Worm (Caenorhabditis elegans) whole organism, L1 larva: Measurements from ENCODE around the gene srp-6.

Source experiments
- C04F5.9 ChIP-seq: sonication (generic microtip); optimal IDR thresholded peaks from 2 replicates; lab custom pipeline; 2016; ENCODE audit warnings: missing genetic modification characterization, missing compliant biosample characterization
- C16A3.4 ChIP-seq: fragments of 150-350 bp; optimal IDR thresholded peaks from 2 replicates; lab custom pipeline; 2014; ENCODE audit warnings: missing biosample characterization, missing genetic modification characterization
- C34B4.2 ChIP-seq: sonication (generic microtip); optimal IDR thresholded peaks from 2 replicates; lab custom pipeline; 2017; ENCODE audit warnings: mild to moderate bottlenecking, missing genetic modification characterization, missing compliant biosample characterization
- F16B12.6 ChIP-seq: fragments of 150-350 bp; optimal IDR thresholded peaks from 2 replicates; lab custom pipeline; 2014; ENCODE audit warnings: missing biosample characterization, missing genetic modification characterization
- Y116A8C.19 ChIP-seq: sonication (generic microtip); optimal IDR thresholded peaks from 2 replicates; lab custom pipeline; 2016; ENCODE audit warnings: missing compliant biosample characterization, missing genetic modification characterization, borderline replicate concordance
- aha-1 ChIP-seq: fragments of 150-350 bp; optimal IDR thresholded peaks from 2 replicates; lab custom pipeline; 2014; ENCODE audit warnings: missing biosample characterization, missing genetic modification characterization
- alr-1 ChIP-seq: fragments of 200-800 bp; sonication (Bioruptor generic); optimal IDR thresholded peaks from 2 replicates; lab custom pipeline; 2018; ENCODE audit warnings: borderline replicate concordance, mild to moderate bottlenecking, missing genetic modification characterization, missing compliant biosample characterization
- ama-1 ChIP-seq: fragments of 150-350 bp; optimal IDR thresholded peaks from 2 replicates; lab custom pipeline; 2014
- blmp-1 ChIP-seq: fragments of 150-350 bp; optimal IDR thresholded peaks from 2 replicates; lab custom pipeline; 2014; ENCODE audit warnings: missing biosample characterization, missing genetic modification characterization
- ceh-63 ChIP-seq: fragments of 200-800 bp; sonication (Bioruptor generic); optimal IDR thresholded peaks from 2 replicates; lab custom pipeline; 2018; ENCODE audit warnings: mild to moderate bottlenecking, missing genetic modification characterization, missing compliant biosample characterization
- efl-1 ChIP-seq, 4 experiments: fragments of 150-350 bp; optimal IDR thresholded peaks in 3 of 4; peaks in 1 of 4; 1 replicate in 1 of 4; 2 replicates in 3 of 4; lab custom pipeline; 2014; ENCODE audit warnings: missing biosample characterization in 2 of 4, missing genetic modification characterization in 2 of 4, missing genetic modification reagents in 2 of 4
- efl-3 ChIP-seq: fragments of 200-800 bp; sonication (Bioruptor generic); optimal IDR thresholded peaks from 2 replicates; lab custom pipeline; 2018; ENCODE audit warnings: mild to moderate bottlenecking, missing genetic modification characterization, missing compliant biosample characterization
- egl-27 ChIP-seq, 2 experiments: fragments of 150-350 bp in 1 of 2; sonication (generic microtip); optimal IDR thresholded peaks; 3 replicates each; lab custom pipeline; 2017 to 2018; ENCODE audit warnings: missing biosample characterization in 2 of 2, missing genetic modification characterization in 2 of 2, missing genetic modification reagents in 2 of 2
- elt-2 ChIP-seq: sonication (generic microtip); optimal IDR thresholded peaks from 2 replicates; lab custom pipeline; 2016; ENCODE audit warnings: missing genetic modification characterization, mild to moderate bottlenecking, inconsistent platforms, missing compliant biosample characterization, missing genetic modification reagents
- fkh-10 ChIP-seq: sonication (generic microtip); optimal IDR thresholded peaks from 2 replicates; lab custom pipeline; 2017; ENCODE audit warnings: missing biosample characterization, missing genetic modification reagents, missing genetic modification characterization
- fkh-4 ChIP-seq: sonication (generic microtip); optimal IDR thresholded peaks from 2 replicates; lab custom pipeline; 2016; ENCODE audit warnings: missing compliant biosample characterization, missing genetic modification characterization, borderline replicate concordance
- fkh-8 ChIP-seq: sonication (generic microtip); optimal IDR thresholded peaks from 2 replicates; lab custom pipeline; 2016; ENCODE audit warnings: mild to moderate bottlenecking, missing genetic modification characterization, missing compliant biosample characterization
- fos-1 ChIP-seq: fragments of 150-350 bp; optimal IDR thresholded peaks from 2 replicates; lab custom pipeline; 2014; ENCODE audit warnings: missing biosample characterization, missing genetic modification characterization
- irx-1 ChIP-seq: sonication (generic microtip); optimal IDR thresholded peaks from 2 replicates; lab custom pipeline; 2016; ENCODE audit warnings: missing genetic modification characterization, missing compliant biosample characterization
- lin-14 ChIP-seq: fragments of 200-800 bp; sonication (Bioruptor generic); optimal IDR thresholded peaks from 2 replicates; lab custom pipeline; 2018; ENCODE audit warnings: mild to moderate bottlenecking, missing genetic modification characterization, moderate library complexity, missing compliant biosample characterization
- lin-15B ChIP-seq: fragments of 150-350 bp; sonication (generic microtip); optimal IDR thresholded peaks from 3 replicates; lab custom pipeline; 2014; ENCODE audit warnings: missing biosample characterization, missing genetic modification characterization
- mdl-1 ChIP-seq, 2 experiments: fragments of 150-350 bp; optimal IDR thresholded peaks; 2 replicates each; lab custom pipeline; 2014 to 2017; ENCODE audit warnings: missing biosample characterization in 2 of 2, missing genetic modification characterization in 2 of 2, inconsistent platforms in 1 of 2
- mep-1 ChIP-seq: fragments of 150-350 bp; optimal IDR thresholded peaks from 2 replicates; lab custom pipeline; 2014; ENCODE audit warnings: missing biosample characterization, missing genetic modification characterization
- nhr-12 ChIP-seq: sonication (generic microtip); optimal IDR thresholded peaks from 2 replicates; lab custom pipeline; 2017; ENCODE audit warnings: missing biosample characterization, missing genetic modification characterization
- nhr-28 ChIP-seq: fragments of 150-350 bp; optimal IDR thresholded peaks from 2 replicates; lab custom pipeline; 2014; ENCODE audit warnings: missing biosample characterization, missing genetic modification characterization
- nhr-47 ChIP-seq: sonication (generic microtip); optimal IDR thresholded peaks from 2 replicates; lab custom pipeline; 2016; ENCODE audit warnings: mild to moderate bottlenecking, missing genetic modification characterization, moderate library complexity, missing compliant biosample characterization
- nhr-76 ChIP-seq: sonication (generic microtip); optimal IDR thresholded peaks from 2 replicates; lab custom pipeline; 2017; ENCODE audit warnings: missing biosample characterization, missing genetic modification characterization
- nhr-84 ChIP-seq: sonication (generic microtip); optimal IDR thresholded peaks from 2 replicates; lab custom pipeline; 2017; ENCODE audit warnings: missing biosample characterization, missing genetic modification characterization
- nhr-85 ChIP-seq: sonication (generic microtip); peaks from one replicate; lab custom pipeline; 2016; ENCODE audit warnings: missing genetic modification characterization, inconsistent platforms, missing compliant biosample characterization
- snpc-4 ChIP-seq: fragments of 150-350 bp; optimal IDR thresholded peaks from 2 replicates; lab custom pipeline; 2014; ENCODE audit warnings: missing biosample characterization, missing genetic modification characterization
- sox-4 ChIP-seq: sonication (generic microtip); optimal IDR thresholded peaks from 2 replicates; lab custom pipeline; 2016; ENCODE audit warnings: missing genetic modification characterization, missing compliant biosample characterization
- sptf-1 ChIP-seq: fragments of 150-350 bp; optimal IDR thresholded peaks from 2 replicates; lab custom pipeline; 2014; ENCODE audit warnings: missing biosample characterization, missing genetic modification characterization
- swsn-7 ChIP-seq: sonication (generic microtip); optimal IDR thresholded peaks from 2 replicates; lab custom pipeline; 2016; ENCODE audit warnings: missing genetic modification characterization, missing compliant biosample characterization
- unc-62 ChIP-seq: fragments of 150-350 bp; optimal IDR thresholded peaks from 2 replicates; lab custom pipeline; 2014; ENCODE audit warnings: missing biosample characterization, missing genetic modification reagents, missing genetic modification characterization
- vab-15 ChIP-seq: sonication (generic microtip); optimal IDR thresholded peaks from 2 replicates; lab custom pipeline; 2017; ENCODE audit warnings: missing genotype, mild to moderate bottlenecking, missing genetic modification characterization, missing compliant biosample characterization
- zag-1 ChIP-seq: fragments of 150-350 bp; optimal IDR thresholded peaks from 2 replicates; lab custom pipeline; 2014; ENCODE audit warnings: missing biosample characterization, missing genetic modification characterization
- ztf-4 ChIP-seq: fragments of 150-350 bp; optimal IDR thresholded peaks from 2 replicates; lab custom pipeline; 2014; ENCODE audit warnings: missing biosample characterization, missing genetic modification characterization

Gene srp-6

ce11 chrV:7395359-7395758 lies 9.5 kb upstream of the srp-6 start, which contains the start of gene srx-9:
TSS of gene srx-9 (minus strand) at chrV:7395459.
- no peak for TF ChIP-seq nhr-28
- TF ChIP-seq egl-27 (tag; optimal IDR thresholded peaks at IDR 0.05; lab: Kevin White, UChicago), result no peak
- no peak for TF ChIP-seq lin-14
- no peak for TF ChIP-seq snpc-4 (tag; lab: Kevin White, UChicago)
- no peak for TF ChIP-seq unc-62 (GFP tag; lab: Kevin White, UChicago)
- TF ChIP-seq zag-1 (tag; lab: Kevin White, UChicago), result no peak
- TF ChIP-seq C34B4.2 (tag; lab: Kevin White, UChicago), result no peak
- TF ChIP-seq nhr-47 (tag; lab: Kevin White, UChicago), result no peak
- no peak for TF ChIP-seq nhr-84 (tag; lab: Kevin White, UChicago)
- no peak for TF ChIP-seq C04F5.9 (tag; lab: Kevin White, UChicago)
- TF ChIP-seq mep-1 (tag; lab: Kevin White, UChicago), result no peak
- TF ChIP-seq alr-1 (tag; lab: Kevin White, UChicago), result no peak
- TF ChIP-seq, all 84 proteins: peak for 0

DNA sequence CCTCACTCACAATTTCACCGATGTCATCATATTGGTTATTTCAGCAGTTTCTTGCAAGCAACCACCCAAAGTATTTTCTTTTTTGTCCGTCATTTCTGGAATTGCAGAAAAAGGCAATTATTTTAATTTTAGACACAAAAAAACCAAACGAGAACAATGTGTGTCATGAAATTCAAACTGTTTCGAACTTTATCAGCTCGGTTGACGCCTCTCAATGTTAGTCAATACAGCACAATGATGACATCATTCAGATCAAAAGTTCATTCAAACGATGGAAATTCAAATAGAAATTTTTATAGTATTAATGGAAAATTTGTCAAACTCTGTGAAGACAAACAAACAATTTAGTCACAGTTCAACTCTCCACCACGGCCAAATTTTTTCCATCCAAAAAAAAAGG lies 6.0 kb upstream of the srp-6 start, which contains the start of gene fbxa-105:
TSS of gene fbxa-105 (minus strand) at position 97 of the 400 bp plus-strand sequence.
- no peak for TF ChIP-seq swsn-7 (tag; lab: Kevin White, UChicago)
- TF ChIP-seq elt-2 (tag; lab: Kevin White, UChicago), result peak; percentile 3
- no peak for TF ChIP-seq efl-1 (optimal IDR thresholded peaks at IDR 0.05; lab: Kevin White, UChicago)
- TF ChIP-seq efl-1 (GFP tag; optimal IDR thresholded peaks at IDR 0.05 in 1 of 2; lab: Kevin White, UChicago), result peak in 1 of 2 experiments; percentile 19

- TF ChIP-seq C16A3.4 (tag; lab: Kevin White, UChicago) (no peak), fkh-8 (tag; lab: Kevin White, UChicago) (no peak), nhr-12 (tag; lab: Kevin White, UChicago) (no peak)
Measured at ce11 chrV:7389771-7390170, 3.9 kb upstream of the srp-6 start, which contains the start of gene C02H6.1. TSS of gene C02H6.1 (minus strand) at chrV:7389871.

DNA sequence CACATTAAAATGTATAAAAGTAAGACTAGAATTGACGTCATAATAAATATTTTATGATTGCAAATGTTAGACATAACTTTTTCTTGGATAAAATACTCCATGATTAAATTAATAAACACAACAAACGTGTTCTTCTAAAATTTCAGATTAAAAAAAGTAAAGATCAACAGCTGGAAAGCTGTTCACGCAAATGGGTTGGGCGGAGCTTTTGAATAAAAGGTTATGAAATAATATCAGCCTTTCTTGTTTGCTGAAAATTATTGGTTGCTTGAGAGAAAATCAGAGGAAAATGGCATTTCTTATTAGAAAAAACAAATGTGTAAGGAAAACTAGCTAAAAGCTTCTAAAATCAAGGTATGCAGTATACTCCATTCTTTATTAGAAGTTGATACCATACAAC lies 1.9 kb upstream of the srp-6 start, which contains the start of gene C02H6.3:
TSS of gene C02H6.3 (minus strand) at position 101 of the 400 bp plus-strand sequence.
- TF ChIP-seq efl-1 (optimal IDR thresholded peaks at IDR 0.05; lab: Kevin White, UChicago), result no peak
- TF ChIP-seq efl-1 (GFP tag; optimal IDR thresholded peaks at IDR 0.05 in 1 of 2; lab: Kevin White, UChicago), result no peak
- TF ChIP-seq Y116A8C.19, result no peak
- TF ChIP-seq sptf-1 (tag; lab: Kevin White, UChicago), result no peak
- TF ChIP-seq efl-3 (GFP tag; lab: Kevin White, UChicago), result no peak
- no peak for TF ChIP-seq sox-4 (tag; lab: Kevin White, UChicago)
- TF ChIP-seq mdl-1 (tag; optimal IDR thresholded peaks at IDR 0.05; lab: Kevin White, UChicago), result no peak
- TF ChIP-seq aha-1 (tag; lab: Kevin White, UChicago), result no peak
- TF ChIP-seq fos-1 (tag; lab: Kevin White, UChicago), result no peak
- no peak for TF ChIP-seq lin-15B (tag; lab: Kevin White, UChicago)
- TF ChIP-seq ama-1 (lab: Kevin White, UChicago), result no peak
- no peak for TF ChIP-seq ceh-63 (GFP tag; lab: Kevin White, UChicago)
- TF ChIP-seq fkh-4 (tag; lab: Kevin White, UChicago), result no peak
- TF ChIP-seq ztf-4 (tag; lab: Kevin White, UChicago), result no peak
- TF ChIP-seq nhr-12 (tag; lab: Kevin White, UChicago), result no peak
- TF ChIP-seq F16B12.6 (tag; lab: Kevin White, UChicago), result no peak
- TF ChIP-seq vab-15 (tag; lab: Kevin White, UChicago), result no peak
- TF ChIP-seq irx-1 (tag; lab: Kevin White, UChicago), result no peak
- no peak for TF ChIP-seq nhr-76 (tag; lab: Kevin White, UChicago)

DNA sequence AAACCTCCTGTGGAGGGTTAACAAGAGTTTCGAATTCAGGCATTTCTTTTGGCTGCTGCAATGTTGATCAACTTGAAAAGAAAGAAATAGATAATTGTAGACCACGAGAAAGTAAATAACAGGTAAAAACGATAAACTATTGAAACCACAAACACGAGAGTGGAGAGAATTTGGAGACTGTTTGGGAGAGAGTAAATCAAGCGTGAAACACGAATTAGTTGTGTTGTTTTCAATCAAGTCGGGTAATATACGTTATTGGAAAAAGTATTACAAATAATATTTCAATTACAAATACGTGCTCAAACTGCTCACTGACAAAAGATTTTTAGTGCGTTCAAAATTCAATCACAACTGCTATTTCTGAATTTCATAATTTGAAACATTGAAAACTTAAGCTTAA lies 4.9 kb downstream of the srp-6 start, which contains the start of gene C03G6.17:
TSS of gene C03G6.17 (minus strand) at position 101 of the 400 bp plus-strand sequence.
- TF ChIP-seq nhr-85 (tag; lab: Kevin White, UChicago) (peak; percentile 63), blmp-1 (tag; lab: Kevin White, UChicago) (peak; percentile 22), irx-1 (tag; lab: Kevin White, UChicago) (no peak), fkh-10 (GFP tag; lab: Kevin White, UChicago) (no peak)
